Worm (Caenorhabditis elegans): ENCODE measurements around the gene F35H12.5.
A peak's percentile ranks its signal among the peaks of the same experiment; 100 is the strongest.

The F35H12.5 gene

ce11 chrX:924495-925008, 6.4 kb downstream of the F35H12.5 start, which contains the start of the genes pifk-1 and tbc-11 (continued):
- TF ChIP-seq Y95B8A.8 (GFP tag; IDR thresholded peaks at IDR 0.05) (no peak), nhr-120 (GFP tag; IDR thresholded peaks at IDR 0.05) (no peak), ztf-18 (tag; optimal IDR thresholded peaks at IDR 0.05) (no peak), ztf-6 (GFP tag; IDR thresholded peaks at IDR 0.05) (no peak), snpc-4 (GFP tag; optimal IDR thresholded peaks at IDR 0.05) (no peak), snpc-4 (tag; optimal IDR thresholded peaks at IDR 0.05) (peak in 1 of 4 experiments; percentile 65), attf-5 (GFP tag; optimal IDR thresholded peaks at IDR 0.05) (peak; percentile 75), K11D2.4 (GFP tag; IDR thresholded peaks at IDR 0.05) (no peak), pbrm-1 (GFP tag; IDR thresholded peaks at IDR 0.05) (no peak), repo-1 (tag; optimal IDR thresholded peaks at IDR 0.05) (no peak), ztf-26 (tag; optimal IDR thresholded peaks at IDR 0.05) (no peak), F37B4.10 (GFP tag; IDR thresholded peaks at IDR 0.05) (no peak), cebp-1 (GFP tag; IDR thresholded peaks at IDR 0.05) (no peak), cebp-1 (tag; optimal IDR thresholded peaks at IDR 0.05) (no peak), hmg-1.2 (GFP tag; IDR thresholded peaks at IDR 0.05) (peak; percentile 9; the same call in 1 of the 2 replicates), T26A5.8 (tag; optimal IDR thresholded peaks at IDR 0.05) (no peak), lsl-1 (GFP tag; optimal IDR thresholded peaks at IDR 0.05) (no peak), F22D6.2 (tag; optimal IDR thresholded peaks at IDR 0.05) (no peak), tbp1 (GFP tag; optimal IDR thresholded peaks at IDR 0.05) (no peak)

ce11 chrX:926125-926524, 7.9 kb downstream of the F35H12.5 start:
- no peak for TF ChIP-seq nhr-179 (tag; optimal IDR thresholded peaks at IDR 0.05)
- TF ChIP-seq K11D2.4 (GFP tag; IDR thresholded peaks at IDR 0.05), result no peak

ce11 chrX:927632-928031, 9.4 kb downstream of the F35H12.5 start:
- TF ChIP-seq B0019.2 (GFP tag; conservative IDR thresholded peaks at IDR 0.05) (no peak), rpc-1 (optimal IDR thresholded peaks at IDR 0.05) (no peak), rpc-1 (tag; optimal IDR thresholded peaks at IDR 0.05) (no peak), cebp-1 (GFP tag; IDR thresholded peaks at IDR 0.05) (no peak), cebp-1 (tag; optimal IDR thresholded peaks at IDR 0.05) (no peak), F55B11.4 (tag; optimal IDR thresholded peaks at IDR 0.05; ENCODE audit: borderline replicate concordance, insufficient read depth) (no peak)

ce11 chrX:932874-933273, 14.7 kb downstream of the F35H12.5 start:
- TF ChIP-seq F23B12.7 (tag; optimal IDR thresholded peaks at IDR 0.05; ENCODE audit: insufficient read depth) (no peak), rec-8 (tag; optimal IDR thresholded peaks at IDR 0.05) (no peak), K11D2.4 (GFP tag; IDR thresholded peaks at IDR 0.05) (0 out of 2 replicates have a peak, but pooled peaks have one; percentile 45), tbp1 (GFP tag; optimal IDR thresholded peaks at IDR 0.05) (no peak), ztf-26 (tag; optimal IDR thresholded peaks at IDR 0.05) (no peak), egrh-3 (GFP tag; IDR thresholded peaks at IDR 0.05) (no peak), madf-6 (GFP tag; IDR thresholded peaks at IDR 0.05) (no peak), lsy-27 (tag; optimal IDR thresholded peaks at IDR 0.05; ENCODE audit: borderline replicate concordance, insufficient read depth) (no peak), lin-35 (GFP tag; optimal IDR thresholded peaks at IDR 0.05) (no peak), unc-62 (GFP tag; optimal IDR thresholded peaks at IDR 0.05) (no peak), F57C9.4 (tag; optimal IDR thresholded peaks at IDR 0.05) (no peak), ceh-27 (GFP tag; optimal IDR thresholded peaks at IDR 0.05) (peak; percentile 0), nfya-1 (tag; optimal IDR thresholded peaks at IDR 0.05; ENCODE audit: borderline replicate concordance, insufficient read depth) (no peak), madf-3 (GFP tag; IDR thresholded peaks at IDR 0.05) (no peak), snpc-4 (GFP tag; optimal IDR thresholded peaks at IDR 0.05) (no peak), snpc-4 (tag; optimal IDR thresholded peaks at IDR 0.05) (no peak), hmg-1.2 (GFP tag; IDR thresholded peaks at IDR 0.05) (peak; percentile 4; the same call in 1 of the 2 replicates), unc-130 (GFP tag; optimal IDR thresholded peaks at IDR 0.05) (no peak), cebp-2 (GFP tag; IDR thresholded peaks at IDR 0.05) (no peak), him-1 (tag; optimal IDR thresholded peaks at IDR 0.05) (no peak), hlh-26 (GFP tag; conservative IDR thresholded peaks at IDR 0.05) (no peak)
